Worm (Caenorhabditis elegans) whole organism, late embryonic: Measurements from ENCODE around the gene nhr-31.
A peak's percentile ranks its signal among the peaks of the same experiment; 100 is the strongest.

Experiments
- C38D4.7 ChIP-seq: fragments of 200-800 bp; sonication (Bioruptor generic); optimal IDR thresholded peaks from 2 replicates; lab custom pipeline; 2018; ENCODE audit warnings: mild to moderate bottlenecking, missing genetic modification characterization, moderate library complexity, missing compliant biosample characterization
- K09A11.1 ChIP-seq: sonication (generic microtip); optimal IDR thresholded peaks from 2 replicates; lab custom pipeline; 2017; ENCODE audit warnings: antibody characterized with exemption, mild to moderate bottlenecking, missing genetic modification characterization, missing compliant biosample characterization; ENCODE audit not compliant: insufficient read depth
- Y22D7AL.16 ChIP-seq: sonication (generic microtip); optimal IDR thresholded peaks from 2 replicates; lab custom pipeline; 2016; ENCODE audit warnings: missing genetic modification characterization, missing compliant biosample characterization
- ahr-1 ChIP-seq: sonication (generic microtip); optimal IDR thresholded peaks from 2 replicates; lab custom pipeline; 2016; ENCODE audit warnings: missing genetic modification characterization, missing compliant biosample characterization
- ama-1 ChIP-seq: fragments of 150-350 bp; optimal IDR thresholded peaks from 2 replicates; lab custom pipeline; 2014
- ceh-18 ChIP-seq: sonication (generic microtip); optimal IDR thresholded peaks from 2 replicates; lab custom pipeline; 2016; ENCODE audit warnings: missing genetic modification characterization, missing compliant biosample characterization
- ceh-19 ChIP-seq: fragments of 200-800 bp; sonication (Bioruptor generic); optimal IDR thresholded peaks from 2 replicates; lab custom pipeline; 2018; ENCODE audit warnings: mild to moderate bottlenecking, missing genetic modification characterization, missing compliant biosample characterization
- ceh-22 ChIP-seq: sonication (generic microtip); optimal IDR thresholded peaks from 2 replicates; lab custom pipeline; 2017; ENCODE audit warnings: missing biosample characterization, missing genetic modification characterization
- ceh-30 ChIP-seq: fragments of 150-350 bp; optimal IDR thresholded peaks from 2 replicates; lab custom pipeline; 2014; ENCODE audit warnings: missing biosample characterization, missing genetic modification characterization
- ceh-31 ChIP-seq: sonication (generic microtip); optimal IDR thresholded peaks from 2 replicates; lab custom pipeline; 2016; ENCODE audit warnings: missing genetic modification characterization, missing compliant biosample characterization
- ceh-34 ChIP-seq: sonication (generic microtip); optimal IDR thresholded peaks from 2 replicates; lab custom pipeline; 2016; ENCODE audit warnings: mild to moderate bottlenecking, missing genetic modification characterization, missing compliant biosample characterization
- ceh-45 ChIP-seq: fragments of 200-800 bp; sonication (Bioruptor generic); IDR thresholded peaks from 2 replicates; pipeline ENCODE4 v1.3.6; 2022; ENCODE audit warnings: missing genetic modification reagents, missing genetic modification characterization, missing compliant biosample characterization
- ceh-9 ChIP-seq: sonication (generic microtip); optimal IDR thresholded peaks from 2 replicates; lab custom pipeline; 2016; ENCODE audit warnings: mild to moderate bottlenecking, missing genetic modification characterization, inconsistent platforms, missing compliant biosample characterization
- che-1 ChIP-seq: sonication (generic microtip); optimal IDR thresholded peaks from 2 replicates; lab custom pipeline; 2016; ENCODE audit warnings: mild to moderate bottlenecking, missing genetic modification characterization, missing compliant biosample characterization
- ets-4 ChIP-seq: sonication (generic microtip); optimal IDR thresholded peaks from 2 replicates; lab custom pipeline; 2016; ENCODE audit warnings: missing genetic modification characterization, missing compliant biosample characterization
- eyg-1 ChIP-seq: sonication (generic microtip); optimal IDR thresholded peaks from 2 replicates; lab custom pipeline; 2016; ENCODE audit warnings: missing genotype, missing genetic modification characterization, missing compliant biosample characterization
- fax-1 ChIP-seq: sonication (generic microtip); optimal IDR thresholded peaks from 2 replicates; lab custom pipeline; 2016; ENCODE audit warnings: missing genotype, missing genetic modification characterization, missing compliant biosample characterization
- hlh-15 ChIP-seq: sonication (generic microtip); optimal IDR thresholded peaks from 2 replicates; lab custom pipeline; 2016; ENCODE audit warnings: missing genetic modification characterization, missing compliant biosample characterization
- hlh-8 ChIP-seq: sonication (generic microtip); optimal IDR thresholded peaks from 2 replicates; lab custom pipeline; 2016; ENCODE audit warnings: missing genotype, missing genetic modification characterization, missing compliant biosample characterization
- lim-6 ChIP-seq: sonication (generic microtip); optimal IDR thresholded peaks from 2 replicates; lab custom pipeline; 2016; ENCODE audit warnings: missing genetic modification characterization, missing compliant biosample characterization
- madf-2 ChIP-seq: sonication (generic microtip); optimal IDR thresholded peaks from 2 replicates; lab custom pipeline; 2017; ENCODE audit warnings: missing genetic modification characterization, missing compliant biosample characterization
- nfya-1 ChIP-seq: sonication (generic microtip); optimal IDR thresholded peaks from 2 replicates; lab custom pipeline; 2017; ENCODE audit warnings: missing genetic modification characterization, mild to moderate bottlenecking, missing compliant biosample characterization, antibody characterized with exemption, moderate library complexity
- nhr-11 ChIP-seq: fragments of 150-350 bp; optimal IDR thresholded peaks from 2 replicates; lab custom pipeline; 2014; ENCODE audit warnings: missing biosample characterization, missing genetic modification characterization
- nhr-232 ChIP-seq: sonication (generic microtip); optimal IDR thresholded peaks from 2 replicates; lab custom pipeline; 2016; ENCODE audit warnings: missing genetic modification characterization, missing compliant biosample characterization
- npax-4 ChIP-seq: sonication (generic microtip); optimal IDR thresholded peaks from 2 replicates; lab custom pipeline; 2016; ENCODE audit warnings: missing genetic modification characterization, missing compliant biosample characterization
- pag-3 ChIP-seq: sonication (generic microtip); optimal IDR thresholded peaks from 2 replicates; lab custom pipeline; 2016; ENCODE audit warnings: missing compliant biosample characterization, missing genetic modification characterization, borderline replicate concordance
- pqm-1 ChIP-seq: sonication (generic microtip); optimal IDR thresholded peaks from 2 replicates; lab custom pipeline; 2016; ENCODE audit warnings: missing genetic modification characterization, missing compliant biosample characterization
- ref-2 ChIP-seq: sonication (generic microtip); optimal IDR thresholded peaks from 2 replicates; lab custom pipeline; 2016; ENCODE audit warnings: missing genetic modification characterization, missing compliant biosample characterization
- rnt-1 ChIP-seq: sonication (generic microtip); optimal IDR thresholded peaks from 2 replicates; lab custom pipeline; 2016; ENCODE audit warnings: missing genetic modification characterization, missing compliant biosample characterization
- sdc-2 ChIP-seq: sonication (generic microtip); optimal IDR thresholded peaks from 2 replicates; lab custom pipeline; 2016; ENCODE audit warnings: missing genotype, missing genetic modification characterization, missing compliant biosample characterization
- sox-4 ChIP-seq: sonication (generic microtip); optimal IDR thresholded peaks from 2 replicates; lab custom pipeline; 2017; ENCODE audit warnings: mild to moderate bottlenecking, missing genetic modification characterization, inconsistent platforms, missing compliant biosample characterization
- syd-9 ChIP-seq: sonication (generic microtip); optimal IDR thresholded peaks from 2 replicates; lab custom pipeline; 2016; ENCODE audit warnings: mild to moderate bottlenecking, missing genetic modification characterization, moderate library complexity, missing compliant biosample characterization
- ttx-3 ChIP-seq: sonication (generic microtip); optimal IDR thresholded peaks from 2 replicates; lab custom pipeline; 2016; ENCODE audit warnings: missing genetic modification reagents, missing genetic modification characterization, missing compliant biosample characterization
- unc-3 ChIP-seq, 2 experiments: fragments of 200-800 bp in 1 of 2; sonication (Bioruptor generic) in 1 of 2; sonication (generic microtip) in 1 of 2; conservative IDR thresholded peaks in 1 of 2; optimal IDR thresholded peaks in 1 of 2; 2 replicates each; pipeline versions ENCODE4 v1.3.6 to Lab custom; 2016 to 2022; ENCODE audit warnings: missing compliant biosample characterization in 2 of 2, missing genetic modification characterization in 2 of 2, missing genetic modification reagents in 1 of 2
- unc-42 ChIP-seq: sonication (generic microtip); optimal IDR thresholded peaks from 2 replicates; lab custom pipeline; 2016; ENCODE audit warnings: missing genotype, missing genetic modification characterization, missing compliant biosample characterization
- unc-86 ChIP-seq: sonication (generic microtip); optimal IDR thresholded peaks from 2 replicates; lab custom pipeline; 2016; ENCODE audit warnings: missing genetic modification characterization, missing compliant biosample characterization
- zip-5 ChIP-seq: sonication (generic microtip); optimal IDR thresholded peaks from 2 replicates; lab custom pipeline; 2016; ENCODE audit warnings: missing genetic modification characterization, missing compliant biosample characterization
- ztf-16 ChIP-seq: sonication (generic microtip); optimal IDR thresholded peaks from 2 replicates; lab custom pipeline; 2017; ENCODE audit warnings: missing genetic modification characterization, missing compliant biosample characterization

Gene nhr-31

DNA sequence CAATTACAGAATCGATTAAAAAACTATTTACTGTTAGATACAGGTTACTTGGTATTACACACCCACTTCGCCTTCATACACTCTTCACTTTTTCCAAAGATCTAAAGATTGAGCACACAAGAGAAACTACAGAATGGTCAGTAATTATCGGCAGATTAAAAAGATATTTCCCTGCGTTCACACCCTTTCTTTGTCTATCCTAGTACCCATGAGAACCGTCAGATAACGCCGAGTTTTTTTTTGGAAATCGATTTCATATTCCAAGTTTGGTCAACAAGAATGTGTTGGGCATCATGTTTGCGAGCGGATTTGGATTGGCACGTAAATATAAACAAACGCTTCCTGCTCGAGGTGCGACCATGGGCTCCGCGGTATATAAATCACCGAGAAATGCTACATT, 15.5 kb downstream of the nhr-31 start, which contains the start of gene C26B2.8:
C26B2.8 (plus strand) TSS at position 301 of the 400 bp plus-strand sequence.
- TF ChIP-seq madf-2 (tag; lab: Kevin White, UChicago) (no peak), unc-42 (tag; lab: Kevin White, UChicago) (no peak), C38D4.7 (GFP tag; lab: Kevin White, UChicago) (no peak), ceh-45 (no peak), unc-86 (tag; lab: Kevin White, UChicago) (no peak), unc-3 (GFP tag; conservative IDR thresholded peaks at IDR 0.05; lab: Robert Waterston, UW) (no peak), unc-3 (tag; optimal IDR thresholded peaks at IDR 0.05; lab: Kevin White, UChicago) (no peak), ceh-30 (tag; lab: Kevin White, UChicago) (no peak), lim-6 (tag; lab: Kevin White, UChicago) (no peak), sox-4 (no peak)

DNA sequence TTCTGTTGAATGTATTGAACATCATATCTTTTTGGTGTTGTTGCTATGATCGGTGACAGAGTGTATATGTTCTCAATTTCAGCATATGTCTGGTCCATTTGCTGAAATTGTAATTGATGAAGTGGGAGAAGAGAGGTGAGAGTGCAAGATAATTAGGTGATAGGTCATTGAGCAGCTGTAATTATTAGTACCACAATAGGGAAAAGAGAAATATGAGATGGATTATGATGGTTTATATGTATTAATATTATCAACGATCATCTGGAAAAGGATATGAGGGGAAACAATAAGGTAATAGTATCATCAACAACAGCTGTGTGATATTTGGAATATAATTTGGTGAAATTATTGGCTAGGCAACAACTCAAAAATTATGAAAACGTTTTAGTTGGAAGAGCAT, 17.0 kb downstream of the nhr-31 start, which contains the start of gene Y42H9B.3:
Y42H9B.3 (minus strand) TSS at position 101 of the 400 bp plus-strand sequence.
- TF ChIP-seq ttx-3 (tag; lab: Kevin White, UChicago) (no peak), ets-4 (tag; lab: Kevin White, UChicago) (no peak), pqm-1 (tag; lab: Kevin White, UChicago) (no peak), ceh-31 (no peak), hlh-15 (no peak)
- TF ChIP-seq, all 69 proteins: peak for 0

DNA sequence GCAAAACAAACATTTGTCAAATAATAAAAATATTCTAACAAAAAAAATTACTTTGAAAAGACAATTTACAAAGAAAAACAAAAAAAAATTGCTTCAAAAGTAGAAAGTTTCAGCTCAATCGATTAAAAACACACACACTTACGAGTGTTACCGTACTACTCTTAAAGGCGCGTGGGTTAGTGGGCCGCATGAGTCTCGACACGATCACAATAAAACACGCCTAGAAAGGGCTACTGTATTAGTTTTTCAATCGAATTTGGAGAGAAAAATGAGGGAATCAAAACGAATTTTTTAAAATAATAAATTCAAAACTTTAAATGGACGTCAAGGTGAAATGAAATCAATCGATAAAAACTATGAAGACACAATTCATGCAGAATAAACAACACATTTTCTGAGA, 18.8 kb downstream of the nhr-31 start:
- TF ChIP-seq ztf-16 (tag; lab: Kevin White, UChicago) (no peak), nhr-232 (tag; lab: Kevin White, UChicago) (no peak), ceh-31 (no peak), ref-2 (no peak), hlh-15 (no peak)
- TF ChIP-seq, all 69 proteins: peak for 0

DNA sequence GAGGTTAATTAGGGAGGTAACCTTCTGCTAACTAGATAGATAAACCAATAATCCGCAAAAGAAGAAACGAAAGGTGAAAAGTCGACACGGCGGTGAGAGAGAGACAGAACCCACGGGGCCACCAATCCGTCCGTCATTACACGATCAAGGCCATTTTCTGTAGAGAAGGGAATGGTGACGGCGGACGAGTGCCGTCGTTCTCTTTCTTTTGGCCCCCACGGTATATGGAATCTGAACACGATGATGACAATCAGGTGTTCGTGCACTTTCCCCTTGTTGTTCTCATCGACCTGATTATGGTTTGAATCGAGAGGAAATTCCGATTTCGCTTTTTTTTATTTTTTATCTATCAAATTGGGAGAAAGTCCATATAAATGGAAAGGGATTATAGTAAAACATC, 19.9 kb downstream of the nhr-31 start:
- no peak for TF ChIP-seq ceh-18 (tag; lab: Kevin White, UChicago)
- TF ChIP-seq nhr-11 (tag; lab: Kevin White, UChicago) = no peak
- TF ChIP-seq zip-5 (tag; lab: Kevin White, UChicago) = no peak
- TF ChIP-seq unc-3 (GFP tag; conservative IDR thresholded peaks at IDR 0.05; lab: Robert Waterston, UW) = no peak
- no peak for TF ChIP-seq unc-3 (tag; optimal IDR thresholded peaks at IDR 0.05; lab: Kevin White, UChicago)
- no peak for TF ChIP-seq fax-1
- no peak for TF ChIP-seq npax-4 (tag; lab: Kevin White, UChicago)
- TF ChIP-seq ceh-22 (tag; lab: Kevin White, UChicago) = no peak
- no peak for TF ChIP-seq nfya-1 (tag; lab: Kevin White, UChicago)
- no peak for TF ChIP-seq pag-3 (tag; lab: Kevin White, UChicago)
- no peak for TF ChIP-seq ceh-9
- TF ChIP-seq Y22D7AL.16 = no peak
- TF ChIP-seq syd-9 (tag; lab: Kevin White, UChicago) = no peak
- no peak for TF ChIP-seq ama-1 (lab: Kevin White, UChicago)
- no peak for TF ChIP-seq ztf-16 (tag; lab: Kevin White, UChicago)
- TF ChIP-seq unc-42 (tag; lab: Kevin White, UChicago) = no peak

DNA sequence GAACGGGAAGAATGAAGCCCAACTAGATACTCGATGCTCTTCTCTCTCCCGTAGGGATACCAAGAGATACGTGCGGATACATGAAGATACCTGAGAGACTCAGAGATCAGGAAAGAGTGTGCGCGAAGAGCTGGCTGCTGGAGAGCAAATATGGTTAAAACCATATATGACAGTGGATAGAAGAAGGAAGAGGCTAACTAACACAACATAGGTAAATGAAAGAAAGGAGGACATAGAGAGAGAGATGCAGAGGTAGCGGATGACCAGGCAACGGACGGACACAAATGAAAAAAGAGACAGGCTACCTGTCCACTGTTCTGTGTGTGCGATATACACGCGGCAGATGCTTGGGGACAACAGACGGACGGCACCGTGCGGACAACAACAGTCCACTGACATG, 21.2 kb downstream of the nhr-31 start:
- peak; percentile 62 for TF ChIP-seq ceh-34 (tag; lab: Kevin White, UChicago)
- peak; percentile 23 for TF ChIP-seq ceh-31
- no peak for TF ChIP-seq rnt-1 (tag; lab: Kevin White, UChicago)
- TF ChIP-seq nfya-1 (tag; lab: Kevin White, UChicago) = peak; percentile 20

DNA sequence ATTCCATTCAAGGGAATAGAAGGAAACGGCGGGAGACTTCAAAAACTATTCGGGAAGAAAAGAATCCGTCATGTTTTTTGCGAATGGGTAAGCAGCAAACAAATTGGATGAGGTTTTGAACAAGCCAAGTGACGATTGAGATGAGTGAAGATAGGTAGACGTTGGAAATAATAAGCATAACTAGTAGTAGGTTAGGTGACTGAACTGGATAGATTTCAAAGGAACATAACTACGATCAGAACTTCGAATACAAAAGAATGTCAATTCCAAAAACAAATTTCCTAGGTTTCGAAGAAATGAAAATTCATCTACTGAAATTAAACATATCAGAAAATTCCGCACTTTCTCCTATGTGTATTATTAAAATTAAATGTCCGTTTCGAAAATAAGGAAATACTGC, 21.8 kb downstream of the nhr-31 start:
- TF ChIP-seq che-1 = no peak
- TF ChIP-seq eyg-1 (tag; lab: Kevin White, UChicago) = no peak
- no peak for TF ChIP-seq ceh-19 (GFP tag; lab: Kevin White, UChicago)
- no peak for TF ChIP-seq sdc-2 (tag; lab: Kevin White, UChicago)
- no peak for TF ChIP-seq K09A11.1
- TF ChIP-seq ref-2 = no peak
- TF ChIP-seq ahr-1 (tag; lab: Kevin White, UChicago) = no peak
- TF ChIP-seq hlh-8 = no peak
- no peak for TF ChIP-seq C38D4.7 (GFP tag; lab: Kevin White, UChicago)
- no peak for TF ChIP-seq madf-2 (tag; lab: Kevin White, UChicago)
- TF ChIP-seq ceh-18 (tag; lab: Kevin White, UChicago) = no peak
